Worm (Caenorhabditis elegans) whole organism, young adult: ENCODE measurements around the gene hum-4.

Experiments
- attf-6 ChIP-seq: fragments of 200-800 bp; sonication (Bioruptor generic); IDR thresholded peaks from 2 replicates; pipeline ENCODE4 v1.3.6; 2022; ENCODE audit warnings: missing genetic modification reagents, missing genetic modification characterization, missing compliant biosample characterization
- him-1 ChIP-seq: sonication (generic microtip); optimal IDR thresholded peaks from 2 replicates; lab custom pipeline; 2016; ENCODE audit warnings: missing genotype, missing genetic modification reagents, missing genetic modification characterization, missing compliant biosample characterization
- lag-1 ChIP-seq: fragments of 200-800 bp; sonication (Bioruptor generic); IDR thresholded peaks from 2 replicates; pipeline ENCODE4 v1.3.6; 2022; ENCODE audit warnings: missing genetic modification reagents, missing genetic modification characterization, missing compliant biosample characterization
- snpc-4 ChIP-seq, 5 experiments: fragments of 150-350 bp in 1 of 5; sonication (generic microtip) in 4 of 5; optimal IDR thresholded peaks; 2 replicates each; lab custom pipeline; 2014 to 2018; ENCODE audit warnings: missing genetic modification characterization in 5 of 5, missing biosample characterization in 3 of 5, antibody characterized with exemption in 2 of 5, mild to moderate bottlenecking in 2 of 5, missing compliant biosample characterization in 2 of 5, missing genotype in 2 of 5, moderate library complexity in 2 of 5, missing genetic modification reagents in 1 of 5

DNA sequence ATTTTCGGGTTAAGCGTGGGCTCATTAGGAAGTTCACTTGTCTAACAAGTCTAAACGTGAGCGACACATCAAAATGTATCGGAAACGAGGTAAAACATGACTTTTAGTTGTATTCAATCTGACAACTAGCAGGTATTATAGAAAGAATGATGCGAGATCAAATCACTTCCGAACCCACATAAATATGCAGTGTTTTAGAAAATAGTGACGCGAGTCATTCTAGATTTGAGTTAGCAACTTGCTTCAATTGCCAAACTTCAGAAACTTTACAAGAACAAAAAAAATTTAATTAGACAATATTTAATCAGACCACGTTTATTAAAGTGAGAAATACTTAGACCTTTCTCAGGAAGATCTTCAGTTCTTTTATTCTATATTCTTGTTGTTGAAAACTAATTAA is 23.3 kb upstream of the hum-4 start:
- no peak for TF ChIP-seq lag-1
- no peak for TF ChIP-seq him-1 (tag; lab: Kevin White, UChicago)
- TF ChIP-seq attf-6 (GFP tag; lab: Robert Waterston, UW) = no peak
- TF ChIP-seq snpc-4 (GFP tag; optimal IDR thresholded peaks at IDR 0.05; lab: Kevin White, UChicago) = no peak
- no peak for TF ChIP-seq snpc-4 (tag; optimal IDR thresholded peaks at IDR 0.05; lab: Kevin White, UChicago)
